Worm (Caenorhabditis elegans) whole organism, late embryonic: ENCODE measurements around the gene F55A11.11.

Experiments used
- C38D4.7 ChIP-seq: fragments of 200-800 bp; sonication (Bioruptor generic); optimal IDR thresholded peaks from 2 replicates; lab custom pipeline; 2018; ENCODE audit warnings: mild to moderate bottlenecking, missing genetic modification characterization, moderate library complexity, missing compliant biosample characterization
- F13H6.1 ChIP-seq: sonication (generic microtip); optimal IDR thresholded peaks from 2 replicates; lab custom pipeline; 2016; ENCODE audit warnings: missing genetic modification characterization, missing compliant biosample characterization
- K09A11.1 ChIP-seq: sonication (generic microtip); optimal IDR thresholded peaks from 2 replicates; lab custom pipeline; 2017; ENCODE audit warnings: antibody characterized with exemption, mild to moderate bottlenecking, missing genetic modification characterization, missing compliant biosample characterization; ENCODE audit not compliant: insufficient read depth
- ama-1 ChIP-seq: fragments of 150-350 bp; optimal IDR thresholded peaks from 2 replicates; lab custom pipeline; 2014
- ceh-18 ChIP-seq: sonication (generic microtip); optimal IDR thresholded peaks from 2 replicates; lab custom pipeline; 2016; ENCODE audit warnings: missing genetic modification characterization, missing compliant biosample characterization
- ceh-19 ChIP-seq: fragments of 200-800 bp; sonication (Bioruptor generic); optimal IDR thresholded peaks from 2 replicates; lab custom pipeline; 2018; ENCODE audit warnings: mild to moderate bottlenecking, missing genetic modification characterization, missing compliant biosample characterization
- ceh-2 ChIP-seq: sonication (generic microtip); optimal IDR thresholded peaks from 2 replicates; lab custom pipeline; 2016; ENCODE audit warnings: missing genotype, missing genetic modification characterization, missing compliant biosample characterization
- ceh-22 ChIP-seq: sonication (generic microtip); optimal IDR thresholded peaks from 2 replicates; lab custom pipeline; 2017; ENCODE audit warnings: missing biosample characterization, missing genetic modification characterization
- ceh-31 ChIP-seq: sonication (generic microtip); optimal IDR thresholded peaks from 2 replicates; lab custom pipeline; 2016; ENCODE audit warnings: missing genetic modification characterization, missing compliant biosample characterization
- ceh-34 ChIP-seq: sonication (generic microtip); optimal IDR thresholded peaks from 2 replicates; lab custom pipeline; 2016; ENCODE audit warnings: mild to moderate bottlenecking, missing genetic modification characterization, missing compliant biosample characterization
- ceh-45 ChIP-seq: fragments of 200-800 bp; sonication (Bioruptor generic); IDR thresholded peaks from 2 replicates; pipeline ENCODE4 v1.3.6; 2022; ENCODE audit warnings: missing genetic modification reagents, missing genetic modification characterization, missing compliant biosample characterization
- elt-2 ChIP-seq: sonication (generic microtip); optimal IDR thresholded peaks from 2 replicates; lab custom pipeline; 2016; ENCODE audit warnings: missing genetic modification reagents, missing genetic modification characterization, missing compliant biosample characterization
- elt-4 ChIP-seq: sonication (generic microtip); optimal IDR thresholded peaks from 2 replicates; lab custom pipeline; 2016; ENCODE audit warnings: missing genetic modification characterization, missing compliant biosample characterization
- eyg-1 ChIP-seq: sonication (generic microtip); optimal IDR thresholded peaks from 2 replicates; lab custom pipeline; 2016; ENCODE audit warnings: missing genotype, missing genetic modification characterization, missing compliant biosample characterization
- fax-1 ChIP-seq: sonication (generic microtip); optimal IDR thresholded peaks from 2 replicates; lab custom pipeline; 2016; ENCODE audit warnings: missing genotype, missing genetic modification characterization, missing compliant biosample characterization
- fkh-10 ChIP-seq: fragments of 150-350 bp; optimal IDR thresholded peaks from 2 replicates; lab custom pipeline; 2014; ENCODE audit warnings: missing biosample characterization, missing genetic modification reagents, missing genetic modification characterization
- fkh-6 ChIP-seq: sonication (generic microtip); optimal IDR thresholded peaks from 2 replicates; lab custom pipeline; 2016; ENCODE audit warnings: missing genetic modification characterization, missing compliant biosample characterization
- gmeb-2 ChIP-seq: sonication (generic microtip); optimal IDR thresholded peaks from 2 replicates; lab custom pipeline; 2016; ENCODE audit warnings: missing genetic modification characterization, inconsistent platforms, missing compliant biosample characterization
- hlh-13 ChIP-seq: fragments of 200-800 bp; sonication (Bioruptor generic); optimal IDR thresholded peaks from 2 replicates; lab custom pipeline; 2018; ENCODE audit warnings: mild to moderate bottlenecking, missing genetic modification characterization, missing compliant biosample characterization
- lin-11 ChIP-seq: fragments of 200-800 bp; sonication (Bioruptor generic); optimal IDR thresholded peaks from 2 replicates; lab custom pipeline; 2018; ENCODE audit warnings: mild to moderate bottlenecking, missing genetic modification characterization, missing compliant biosample characterization
- madf-2 ChIP-seq: sonication (generic microtip); optimal IDR thresholded peaks from 2 replicates; lab custom pipeline; 2017; ENCODE audit warnings: missing genetic modification characterization, missing compliant biosample characterization
- mec-3 ChIP-seq: sonication (generic microtip); optimal IDR thresholded peaks from 2 replicates; lab custom pipeline; 2016; ENCODE audit warnings: borderline replicate concordance, missing genetic modification characterization, missing compliant biosample characterization
- nfya-1 ChIP-seq: sonication (generic microtip); optimal IDR thresholded peaks from 2 replicates; lab custom pipeline; 2017; ENCODE audit warnings: missing genetic modification characterization, mild to moderate bottlenecking, missing compliant biosample characterization, antibody characterized with exemption, moderate library complexity
- nhr-11 ChIP-seq: fragments of 150-350 bp; optimal IDR thresholded peaks from 2 replicates; lab custom pipeline; 2014; ENCODE audit warnings: missing biosample characterization, missing genetic modification characterization
- npax-4 ChIP-seq: sonication (generic microtip); optimal IDR thresholded peaks from 2 replicates; lab custom pipeline; 2016; ENCODE audit warnings: missing genetic modification characterization, missing compliant biosample characterization
- odd-2 ChIP-seq: sonication (generic microtip); optimal IDR thresholded peaks from 2 replicates; lab custom pipeline; 2017; ENCODE audit warnings: antibody characterized with exemption, mild to moderate bottlenecking, missing genetic modification characterization, missing compliant biosample characterization
- pat-9 ChIP-seq: fragments of 200-800 bp; sonication (Bioruptor generic); optimal IDR thresholded peaks from 2 replicates; lab custom pipeline; 2018; ENCODE audit warnings: mild to moderate bottlenecking, missing genetic modification characterization, moderate library complexity, missing compliant biosample characterization
- pha-2 ChIP-seq: sonication (generic microtip); optimal IDR thresholded peaks from 2 replicates; lab custom pipeline; 2017; ENCODE audit warnings: mild to moderate bottlenecking, missing genetic modification characterization, missing compliant biosample characterization
- pha-4 ChIP-seq: fragments of 150-350 bp; optimal IDR thresholded peaks from 2 replicates; lab custom pipeline; 2018; ENCODE audit warnings: missing biosample characterization, missing genetic modification reagents, missing genetic modification characterization
- pqm-1 ChIP-seq: sonication (generic microtip); optimal IDR thresholded peaks from 2 replicates; lab custom pipeline; 2016; ENCODE audit warnings: missing genetic modification characterization, missing compliant biosample characterization
- sdc-2 ChIP-seq: sonication (generic microtip); optimal IDR thresholded peaks from 2 replicates; lab custom pipeline; 2016; ENCODE audit warnings: missing genotype, missing genetic modification characterization, missing compliant biosample characterization
- sox-2 ChIP-seq: fragments of 200-800 bp; sonication (Bioruptor generic); IDR thresholded peaks from 2 replicates; pipeline ENCODE4 v1.3.6; 2022; ENCODE audit warnings: missing genetic modification reagents, missing genetic modification characterization, missing compliant biosample characterization
- sox-4 ChIP-seq: sonication (generic microtip); optimal IDR thresholded peaks from 2 replicates; lab custom pipeline; 2017; ENCODE audit warnings: mild to moderate bottlenecking, missing genetic modification characterization, inconsistent platforms, missing compliant biosample characterization
- syd-9 ChIP-seq: sonication (generic microtip); optimal IDR thresholded peaks from 2 replicates; lab custom pipeline; 2016; ENCODE audit warnings: mild to moderate bottlenecking, missing genetic modification characterization, moderate library complexity, missing compliant biosample characterization
- ttx-3 ChIP-seq: sonication (generic microtip); optimal IDR thresholded peaks from 2 replicates; lab custom pipeline; 2016; ENCODE audit warnings: missing genetic modification reagents, missing genetic modification characterization, missing compliant biosample characterization
- unc-3 ChIP-seq, 2 experiments: fragments of 200-800 bp in 1 of 2; sonication (Bioruptor generic) in 1 of 2; sonication (generic microtip) in 1 of 2; conservative IDR thresholded peaks in 1 of 2; optimal IDR thresholded peaks in 1 of 2; 2 replicates each; pipeline versions ENCODE4 v1.3.6 to Lab custom; 2016 to 2022; ENCODE audit warnings: missing compliant biosample characterization in 2 of 2, missing genetic modification characterization in 2 of 2, missing genetic modification reagents in 1 of 2
- unc-42 ChIP-seq: sonication (generic microtip); optimal IDR thresholded peaks from 2 replicates; lab custom pipeline; 2016; ENCODE audit warnings: missing genotype, missing genetic modification characterization, missing compliant biosample characterization
- unc-55 ChIP-seq: sonication (generic microtip); optimal IDR thresholded peaks from 2 replicates; lab custom pipeline; 2017; ENCODE audit warnings: missing biosample characterization, missing genetic modification reagents, missing genetic modification characterization
- unc-86 ChIP-seq: sonication (generic microtip); optimal IDR thresholded peaks from 2 replicates; lab custom pipeline; 2016; ENCODE audit warnings: missing genetic modification characterization, missing compliant biosample characterization
- zip-5 ChIP-seq: sonication (generic microtip); optimal IDR thresholded peaks from 2 replicates; lab custom pipeline; 2016; ENCODE audit warnings: missing genetic modification characterization, missing compliant biosample characterization
- ztf-16 ChIP-seq: sonication (generic microtip); optimal IDR thresholded peaks from 2 replicates; lab custom pipeline; 2017; ENCODE audit warnings: missing genetic modification characterization, missing compliant biosample characterization

The F55A11.11 gene

DNA sequence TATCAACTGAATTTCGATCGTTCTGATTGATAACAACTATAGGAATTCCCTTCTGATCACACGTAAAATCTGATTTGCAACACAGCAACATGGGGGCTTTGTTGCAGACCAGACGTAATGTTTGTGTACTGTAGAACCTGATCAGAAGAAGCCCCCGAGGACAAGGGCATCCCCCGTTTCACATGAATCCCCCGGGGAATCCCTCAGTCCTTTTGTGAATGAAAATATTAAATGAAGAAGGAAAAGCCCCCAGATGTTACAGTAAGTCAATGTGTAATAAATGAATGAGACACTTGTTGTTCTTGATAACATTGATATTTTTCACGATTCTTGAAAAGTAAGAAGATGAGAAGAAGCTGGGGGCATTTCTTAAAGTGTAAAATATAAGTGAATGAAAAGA, 11.2 kb downstream of the F55A11.11 start:
- TF ChIP-seq F13H6.1 (tag; lab: Kevin White, UChicago): no peak
- no peak for TF ChIP-seq sox-4
- no peak for TF ChIP-seq ceh-2 (tag; lab: Kevin White, UChicago)
- no peak for TF ChIP-seq ceh-45 (GFP tag; lab: Robert Waterston, UW)
- no peak for TF ChIP-seq ceh-19 (GFP tag; lab: Kevin White, UChicago)
- TF ChIP-seq ztf-16 (tag; lab: Kevin White, UChicago): no peak
- TF ChIP-seq unc-3 (GFP tag; conservative IDR thresholded peaks at IDR 0.05; lab: Robert Waterston, UW): no peak
- no peak for TF ChIP-seq unc-3 (tag; optimal IDR thresholded peaks at IDR 0.05; lab: Kevin White, UChicago)
- no peak for TF ChIP-seq sox-2 (GFP tag; lab: Robert Waterston, UW)
- no peak for TF ChIP-seq syd-9 (tag; lab: Kevin White, UChicago)
- TF ChIP-seq lin-11: no peak
- no peak for TF ChIP-seq ceh-31 (tag; lab: Kevin White, UChicago)
- TF ChIP-seq ceh-18 (tag; lab: Kevin White, UChicago): no peak
- TF ChIP-seq pqm-1: no peak
- no peak for TF ChIP-seq ceh-34 (tag; lab: Kevin White, UChicago)
- no peak for TF ChIP-seq unc-55 (GFP tag; lab: Kevin White, UChicago)
- no peak for TF ChIP-seq eyg-1 (tag; lab: Kevin White, UChicago)
- TF ChIP-seq, all 69 proteins: peak for 0

DNA sequence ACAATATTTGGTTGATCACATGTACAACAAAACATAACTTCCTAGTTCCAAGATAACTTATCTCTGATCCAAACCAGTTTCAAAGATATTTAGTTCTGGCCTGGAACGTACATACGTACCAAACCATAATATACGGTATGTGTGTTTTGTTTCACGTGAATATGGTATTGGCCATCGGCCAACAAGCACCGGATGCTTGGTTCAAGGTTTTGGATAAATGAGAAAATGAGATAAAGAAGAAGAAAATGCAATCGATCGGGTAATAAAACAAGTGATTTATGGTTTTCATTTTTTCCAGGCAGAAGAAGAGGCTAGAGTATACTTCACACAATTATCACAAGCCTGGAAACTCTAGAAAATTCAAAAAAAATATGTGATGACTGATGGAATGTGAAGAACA, 12.4 kb downstream of the F55A11.11 start:
- no peak for TF ChIP-seq fkh-6 (tag; lab: Kevin White, UChicago)
- TF ChIP-seq unc-42 (tag; lab: Kevin White, UChicago): no peak
- no peak for TF ChIP-seq pha-4 (tag; lab: Kevin White, UChicago)
- no peak for TF ChIP-seq madf-2 (tag; lab: Kevin White, UChicago)
- no peak for TF ChIP-seq nfya-1
- TF ChIP-seq ceh-22 (tag; lab: Kevin White, UChicago): no peak
- no peak for TF ChIP-seq ttx-3 (tag; lab: Kevin White, UChicago)
- no peak for TF ChIP-seq odd-2 (tag; lab: Kevin White, UChicago)
- TF ChIP-seq hlh-13 (GFP tag; lab: Kevin White, UChicago): no peak
- no peak for TF ChIP-seq unc-86 (tag; lab: Kevin White, UChicago)
- no peak for TF ChIP-seq F13H6.1 (tag; lab: Kevin White, UChicago)
- TF ChIP-seq C38D4.7: no peak
- no peak for TF ChIP-seq ama-1 (lab: Kevin White, UChicago)
- no peak for TF ChIP-seq sdc-2
- TF ChIP-seq K09A11.1: no peak
- TF ChIP-seq pha-2 (tag; lab: Kevin White, UChicago): no peak

DNA sequence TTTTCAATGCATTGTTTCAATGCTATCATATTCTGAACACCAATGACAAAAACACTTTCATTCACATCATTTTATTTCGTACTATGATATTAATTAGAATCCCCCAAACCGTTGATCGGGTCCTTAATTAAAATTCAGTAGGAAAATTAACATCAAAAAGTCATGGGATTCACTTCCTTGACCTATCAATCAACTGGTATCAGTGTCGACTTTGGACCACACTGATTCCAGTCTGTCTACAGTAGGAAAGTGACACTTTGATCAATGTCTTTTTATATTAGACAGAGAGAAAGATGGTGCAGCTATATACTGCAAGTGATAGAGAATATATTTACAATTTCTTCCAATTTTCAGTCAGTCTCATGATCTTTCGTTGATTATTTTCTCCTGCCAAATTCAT, 13.4 kb downstream of the F55A11.11 start:
- no peak for TF ChIP-seq unc-42 (tag; lab: Kevin White, UChicago)
- no peak for TF ChIP-seq pha-4 (tag; lab: Kevin White, UChicago)
- TF ChIP-seq ceh-22 (tag; lab: Kevin White, UChicago): no peak
- no peak for TF ChIP-seq sox-2 (GFP tag; lab: Robert Waterston, UW)
- no peak for TF ChIP-seq ttx-3 (tag; lab: Kevin White, UChicago)
- TF ChIP-seq elt-2 (tag; lab: Kevin White, UChicago): no peak
- no peak for TF ChIP-seq pat-9 (tag; lab: Kevin White, UChicago)
- TF ChIP-seq fax-1 (tag; lab: Kevin White, UChicago): no peak
- no peak for TF ChIP-seq elt-4
- no peak for TF ChIP-seq nhr-11 (tag; lab: Kevin White, UChicago)
- TF ChIP-seq mec-3 (tag; lab: Kevin White, UChicago): no peak
- no peak for TF ChIP-seq zip-5
- no peak for TF ChIP-seq fkh-10 (GFP tag; lab: Kevin White, UChicago)
- no peak for TF ChIP-seq hlh-13 (GFP tag; lab: Kevin White, UChicago)
- TF ChIP-seq fkh-6 (tag; lab: Kevin White, UChicago): no peak
- no peak for TF ChIP-seq unc-3 (GFP tag; conservative IDR thresholded peaks at IDR 0.05; lab: Robert Waterston, UW)
- TF ChIP-seq unc-3 (tag; optimal IDR thresholded peaks at IDR 0.05; lab: Kevin White, UChicago): no peak
- no peak for TF ChIP-seq gmeb-2 (tag; lab: Kevin White, UChicago)
- TF ChIP-seq unc-55 (GFP tag; lab: Kevin White, UChicago): no peak
- no peak for TF ChIP-seq npax-4
- no peak for TF ChIP-seq ceh-2 (tag; lab: Kevin White, UChicago)
